Worm (Caenorhabditis elegans) whole organism, late embryonic: ENCODE data around the gene T24E12.12.

ENCODE experiments used
- C38D4.7 ChIP-seq: fragments of 200-800 bp; sonication (Bioruptor generic); optimal IDR thresholded peaks from 2 replicates; lab custom pipeline; 2018; ENCODE audit warnings: mild to moderate bottlenecking, missing genetic modification characterization, moderate library complexity, missing compliant biosample characterization
- K02D7.2 ChIP-seq: sonication (generic microtip); optimal IDR thresholded peaks from 2 replicates; lab custom pipeline; 2017; ENCODE audit warnings: mild to moderate bottlenecking, missing genetic modification characterization, missing compliant biosample characterization
- ama-1 ChIP-seq: fragments of 150-350 bp; optimal IDR thresholded peaks from 2 replicates; lab custom pipeline; 2014
- ceh-30 ChIP-seq: fragments of 150-350 bp; optimal IDR thresholded peaks from 2 replicates; lab custom pipeline; 2014; ENCODE audit warnings: missing biosample characterization, missing genetic modification characterization
- che-1 ChIP-seq: sonication (generic microtip); optimal IDR thresholded peaks from 2 replicates; lab custom pipeline; 2016; ENCODE audit warnings: mild to moderate bottlenecking, missing genetic modification characterization, missing compliant biosample characterization
- nfya-1 ChIP-seq: sonication (generic microtip); optimal IDR thresholded peaks from 2 replicates; lab custom pipeline; 2017; ENCODE audit warnings: missing genetic modification characterization, mild to moderate bottlenecking, missing compliant biosample characterization, antibody characterized with exemption, moderate library complexity
- pag-3 ChIP-seq: sonication (generic microtip); optimal IDR thresholded peaks from 2 replicates; lab custom pipeline; 2016; ENCODE audit warnings: missing compliant biosample characterization, missing genetic modification characterization, borderline replicate concordance
- ref-2 ChIP-seq: sonication (generic microtip); optimal IDR thresholded peaks from 2 replicates; lab custom pipeline; 2016; ENCODE audit warnings: missing genetic modification characterization, missing compliant biosample characterization

DNA sequence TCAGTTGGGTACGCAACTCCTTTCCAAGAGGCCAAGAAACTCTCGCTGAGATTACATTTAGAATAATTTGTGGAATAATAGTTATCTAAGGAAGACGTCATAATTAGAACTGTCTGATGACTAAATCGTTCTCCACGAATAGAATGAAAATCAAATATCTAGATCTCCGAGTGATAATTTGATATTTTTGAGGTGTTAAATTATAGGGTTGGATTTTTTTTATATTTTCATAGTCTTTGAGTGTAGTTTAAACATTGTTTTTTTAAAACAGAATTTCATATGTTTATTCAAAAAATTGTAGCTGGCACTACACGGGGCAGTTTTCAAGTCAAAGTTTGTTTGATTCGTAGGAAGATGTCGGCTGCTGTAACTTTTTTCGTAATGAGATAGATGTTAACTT lies 42.6 kb upstream of the T24E12.12 start, which contains the start of gene srh-99:
- TF ChIP-seq nfya-1 (no peak), ama-1 (lab: Kevin White, UChicago) (no peak), che-1 (no peak), C38D4.7 (GFP tag; lab: Kevin White, UChicago) (no peak), K02D7.2 (tag; lab: Kevin White, UChicago) (no peak), pag-3 (no peak), ceh-30 (tag; lab: Kevin White, UChicago) (no peak), ref-2 (tag; lab: Kevin White, UChicago) (no peak)
